Worm (Caenorhabditis elegans) whole organism, midembryonic: ENCODE measurements around the gene col-104.

Source experiments
- flt-1 ChIP-seq: fragments of 200-800 bp; sonication (Bioruptor generic); IDR thresholded peaks from 2 replicates; pipeline ENCODE4 v1.3.6; 2022; ENCODE audit warnings: missing genetic modification characterization, missing compliant biosample characterization
- ref-1 ChIP-seq: fragments of 200-800 bp; sonication (Bioruptor generic); conservative IDR thresholded peaks from 2 replicates; pipeline ENCODE4 v1.3.6; 2022; ENCODE audit warnings: missing genetic modification reagents, missing genetic modification characterization, missing compliant biosample characterization
- tab-1 ChIP-seq: fragments of 200-800 bp; sonication (Bioruptor generic); IDR thresholded peaks from 2 replicates; pipeline ENCODE4 v1.3.6; 2022; ENCODE audit warnings: missing genetic modification characterization, missing compliant biosample characterization
- ztf-23 ChIP-seq: fragments of 200-800 bp; sonication (Bioruptor generic); IDR thresholded peaks from 2 replicates; pipeline ENCODE4 v1.3.6; 2022; ENCODE audit warnings: missing genetic modification reagents, missing genetic modification characterization, missing compliant biosample characterization

ce11 chrIV:1328682-1329212 lies 26.4 kb downstream of the col-104 start, which contains the start of gene F53H1.3:
- TF ChIP-seq tab-1 (GFP tag; lab: Robert Waterston, UW) (no peak), ref-1 (no peak), ztf-23 (GFP tag; lab: Robert Waterston, UW) (no peak), flt-1 (no peak)
